Worm (Caenorhabditis elegans): ENCODE results near the gene ZK402.1.

- TF ChIP-seq ces-1 (GFP tag; optimal IDR thresholded peaks at IDR 0.05): no peak
- no peak for TF ChIP-seq lsy-2 (tag; optimal IDR thresholded peaks at IDR 0.05)
- no peak for TF ChIP-seq nhr-76 (tag; optimal IDR thresholded peaks at IDR 0.05)
- TF ChIP-seq elt-1 (tag; optimal IDR thresholded peaks at IDR 0.05; ENCODE audit: borderline replicate concordance, insufficient read depth): no peak
- no peak for TF ChIP-seq bed-3 (GFP tag; optimal IDR thresholded peaks at IDR 0.05)
- no peak for TF ChIP-seq nhr-2 (tag; optimal IDR thresholded peaks at IDR 0.05)
- TF ChIP-seq unc-39 (tag; optimal IDR thresholded peaks at IDR 0.05): no peak
- TF ChIP-seq ztf-11 (tag; optimal IDR thresholded peaks at IDR 0.05): no peak
- no peak for TF ChIP-seq snpc-4 (tag; optimal IDR thresholded peaks at IDR 0.05)
- no peak for TF ChIP-seq elt-3 (tag; optimal IDR thresholded peaks at IDR 0.05)
- no peak for TF ChIP-seq mab-5 (tag; optimal IDR thresholded peaks at IDR 0.05)
- TF ChIP-seq M03D4.4 (tag; optimal IDR thresholded peaks at IDR 0.05): no peak
- TF ChIP-seq nhr-28 (tag; optimal IDR thresholded peaks at IDR 0.05): no peak
- no peak for TF ChIP-seq sptf-1 (tag; optimal IDR thresholded peaks at IDR 0.05)
These were observed 12.8 kb downstream of the ZK402.1 start, which contains the start of the genes F19G12.4 and F19G12.8 for ce11 chrX:1416776-1417354.

Data from whole organism, mixed stage, embryonic.